Fruit fly (Drosophila melanogaster) whole organism, adult: ENCODE results near the gene tant.

Source experiments
- CG11617 ChIP-seq: fragments of 200-800 bp; sonication (Bioruptor generic); optimal IDR thresholded peaks from 2 replicates; lab custom pipeline; 2017; ENCODE audit warnings: mild to moderate bottlenecking, missing biosample characterization, missing genetic modification reagents, missing genetic modification characterization
- CG12768 ChIP-seq: fragments of 200-800 bp; sonication (Bioruptor generic); optimal IDR thresholded peaks from 2 replicates; lab custom pipeline; 2017; ENCODE audit warnings: missing biosample characterization, missing genetic modification characterization, mild to moderate bottlenecking, moderate library complexity, missing genetic modification reagents
- CG14711 ChIP-seq: fragments of 200-800 bp; sonication (Bioruptor generic); optimal IDR thresholded peaks from 2 replicates; lab custom pipeline; 2018; ENCODE audit warnings: missing biosample characterization, mild to moderate bottlenecking, missing genetic modification characterization, moderate library complexity
- CG1620 ChIP-seq: fragments of 200-800 bp; sonication (Bioruptor generic); optimal IDR thresholded peaks from 2 replicates; lab custom pipeline; 2016; ENCODE audit warnings: missing biosample characterization, missing genetic modification characterization
- CG33017 ChIP-seq: fragments of 200-800 bp; sonication (Bioruptor generic); optimal IDR thresholded peaks from 2 replicates; lab custom pipeline; 2018; ENCODE audit warnings: missing biosample characterization, mild to moderate bottlenecking, missing genetic modification characterization, moderate library complexity
- CG5204 ChIP-seq: fragments of 200-800 bp; sonication (Bioruptor generic); optimal IDR thresholded peaks from 2 replicates; lab custom pipeline; 2016; ENCODE audit warnings: missing biosample characterization, missing genetic modification characterization
- CG7045 ChIP-seq: fragments of 200-800 bp; sonication (Bioruptor generic); optimal IDR thresholded peaks from 2 replicates; lab custom pipeline; 2017; ENCODE audit warnings: missing biosample characterization, mild to moderate bottlenecking, missing genetic modification characterization
- CG7101 ChIP-seq: fragments of 200-800 bp; sonication (Bioruptor generic); optimal IDR thresholded peaks from 2 replicates; lab custom pipeline; 2018; ENCODE audit warnings: missing biosample characterization, mild to moderate bottlenecking, missing genetic modification characterization, moderate library complexity
- Clk ChIP-seq: fragments of 200-800 bp; sonication (Bioruptor generic); optimal IDR thresholded peaks from 2 replicates; lab custom pipeline; 2017; ENCODE audit warnings: missing biosample characterization, missing genetic modification characterization
- Crg-1 ChIP-seq: fragments of 200-800 bp; sonication (Bioruptor generic); optimal IDR thresholded peaks from 2 replicates; lab custom pipeline; 2016; ENCODE audit warnings: missing biosample characterization, missing genetic modification characterization
- Hr96 ChIP-seq: fragments of 200-800 bp; sonication (Bioruptor generic); optimal IDR thresholded peaks from 2 replicates; lab custom pipeline; 2016; ENCODE audit warnings: missing biosample characterization, missing genetic modification characterization
- Mnt ChIP-seq: fragments of 200-800 bp; sonication (Bioruptor generic); optimal IDR thresholded peaks from 2 replicates; lab custom pipeline; 2016; ENCODE audit warnings: missing biosample characterization, mild to moderate bottlenecking, missing genetic modification characterization
- bab1 ChIP-seq: fragments of 200-800 bp; sonication (Bioruptor generic); optimal IDR thresholded peaks from 3 replicates; lab custom pipeline; 2019; ENCODE audit warnings: missing biosample characterization, mild to moderate bottlenecking, missing genetic modification characterization, moderate library complexity
- kay ChIP-seq: fragments of 200-800 bp; sonication (Bioruptor generic); peaks from one replicate; lab custom pipeline; 2016; ENCODE audit warnings: missing biosample characterization, missing genetic modification characterization, borderline replicate concordance
- ovo ChIP-seq: fragments of 200-800 bp; sonication (Bioruptor generic); optimal IDR thresholded peaks from 2 replicates; lab custom pipeline; 2016; ENCODE audit warnings: missing biosample characterization, missing genetic modification characterization
- pad ChIP-seq: fragments of 200-800 bp; sonication (Bioruptor generic); optimal IDR thresholded peaks from 3 replicates; lab custom pipeline; 2017; ENCODE audit warnings: missing biosample characterization, missing genetic modification characterization, mild to moderate bottlenecking, moderate library complexity, missing genetic modification reagents
- tj ChIP-seq: fragments of 200-800 bp; sonication (Bioruptor generic); optimal IDR thresholded peaks from 3 replicates; lab custom pipeline; 2017; ENCODE audit warnings: missing biosample characterization, mild to moderate bottlenecking, missing genetic modification characterization, moderate library complexity
- toe ChIP-seq: fragments of 200-800 bp; sonication (Bioruptor generic); optimal IDR thresholded peaks from 2 replicates; lab custom pipeline; 2016; ENCODE audit warnings: missing biosample characterization, missing genetic modification characterization

Gene tant

dm6 chr3L:6097270-6097669 lies 42.3 kb downstream of the tant start, which contains the start of gene Ets65A:
TSS of gene Ets65A (plus strand) at chr3L:6097617.
- TF ChIP-seq Hr96 (GFP tag; lab: Kevin White, UChicago): no peak
- no peak for TF ChIP-seq toe (GFP tag; lab: Kevin White, UChicago)
- no peak for TF ChIP-seq tj (GFP tag; lab: Kevin White, UChicago)
- TF ChIP-seq CG11617 (GFP tag; lab: Kevin White, UChicago): no peak
- TF ChIP-seq Crg-1: no peak
- no peak for TF ChIP-seq CG5204 (GFP tag; lab: Kevin White, UChicago)
- no peak for TF ChIP-seq CG14711 (tag; lab: Kevin White, UChicago)
- no peak for TF ChIP-seq bab1 (GFP tag; lab: Kevin White, UChicago)
- no peak for TF ChIP-seq CG7045 (GFP tag; lab: Kevin White, UChicago)
- TF ChIP-seq CG33017 (tag; lab: Kevin White, UChicago): no peak
- TF ChIP-seq kay (GFP tag; lab: Kevin White, UChicago): no peak
- no peak for TF ChIP-seq Mnt (GFP tag; lab: Kevin White, UChicago)
- no peak for TF ChIP-seq ovo
- no peak for TF ChIP-seq pad

DNA sequence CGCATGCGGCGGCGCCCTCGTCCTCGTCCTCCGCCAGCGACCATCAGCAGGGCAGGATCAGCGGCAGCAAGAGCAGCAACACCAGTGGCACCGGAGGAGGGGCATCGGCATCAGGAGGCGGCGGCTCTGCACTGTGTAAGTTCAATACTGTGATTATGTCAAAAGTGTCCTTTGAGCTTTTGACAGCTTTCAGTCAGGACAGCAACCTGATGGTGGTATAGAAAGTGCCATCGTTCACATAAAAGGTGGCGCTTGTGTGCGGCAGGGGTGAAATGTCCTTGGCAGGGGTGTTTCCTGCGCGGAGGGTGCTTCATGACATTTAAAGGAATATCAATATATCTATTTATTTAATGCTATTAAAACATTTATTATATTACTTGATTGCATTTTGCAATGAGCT lies 48.7 kb downstream of the tant start:
- TF ChIP-seq CG11617 (GFP tag; lab: Kevin White, UChicago) (no peak), CG7045 (GFP tag; lab: Kevin White, UChicago) (no peak), Hr96 (GFP tag; lab: Kevin White, UChicago) (no peak), bab1 (GFP tag; lab: Kevin White, UChicago) (no peak), CG1620 (GFP tag; lab: Kevin White, UChicago) (no peak), CG14711 (tag; lab: Kevin White, UChicago) (no peak), CG12768 (GFP tag; lab: Kevin White, UChicago) (no peak), Crg-1 (no peak), pad (no peak), CG5204 (GFP tag; lab: Kevin White, UChicago) (no peak), tj (GFP tag; lab: Kevin White, UChicago) (no peak), Clk (GFP tag; lab: Kevin White, UChicago) (no peak), ovo (no peak), CG33017 (tag; lab: Kevin White, UChicago) (no peak)

DNA sequence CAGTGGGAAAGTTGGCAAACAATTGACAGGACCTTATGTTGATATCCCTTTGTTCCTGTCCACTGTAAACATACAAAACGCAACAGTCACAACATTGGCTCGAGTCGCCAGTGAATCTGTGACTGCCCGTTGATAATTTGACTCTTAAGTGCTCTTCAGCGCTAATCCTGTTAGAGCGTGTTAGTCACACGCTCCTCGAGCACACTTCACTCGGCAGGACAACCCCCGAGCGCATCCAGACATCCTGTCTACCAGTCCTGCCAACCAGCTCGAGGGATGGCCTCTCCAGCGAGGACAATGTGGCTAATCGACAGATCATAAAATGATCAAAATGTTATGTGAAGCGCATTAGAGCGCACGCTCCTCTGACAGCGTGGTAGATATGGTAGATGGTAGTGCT lies 49.6 kb downstream of the tant start:
- TF ChIP-seq kay (GFP tag; lab: Kevin White, UChicago) (no peak), tj (GFP tag; lab: Kevin White, UChicago) (no peak), ovo (no peak), CG33017 (tag; lab: Kevin White, UChicago) (no peak), CG7045 (GFP tag; lab: Kevin White, UChicago) (no peak), toe (GFP tag; lab: Kevin White, UChicago) (no peak), CG5204 (GFP tag; lab: Kevin White, UChicago) (no peak), pad (no peak), CG1620 (GFP tag; lab: Kevin White, UChicago) (no peak), CG11617 (GFP tag; lab: Kevin White, UChicago) (no peak), Hr96 (GFP tag; lab: Kevin White, UChicago) (no peak), CG7101 (tag; lab: Kevin White, UChicago) (no peak), bab1 (GFP tag; lab: Kevin White, UChicago) (no peak), Mnt (GFP tag; lab: Kevin White, UChicago) (no peak), CG14711 (tag; lab: Kevin White, UChicago) (no peak), Clk (GFP tag; lab: Kevin White, UChicago) (no peak)

DNA sequence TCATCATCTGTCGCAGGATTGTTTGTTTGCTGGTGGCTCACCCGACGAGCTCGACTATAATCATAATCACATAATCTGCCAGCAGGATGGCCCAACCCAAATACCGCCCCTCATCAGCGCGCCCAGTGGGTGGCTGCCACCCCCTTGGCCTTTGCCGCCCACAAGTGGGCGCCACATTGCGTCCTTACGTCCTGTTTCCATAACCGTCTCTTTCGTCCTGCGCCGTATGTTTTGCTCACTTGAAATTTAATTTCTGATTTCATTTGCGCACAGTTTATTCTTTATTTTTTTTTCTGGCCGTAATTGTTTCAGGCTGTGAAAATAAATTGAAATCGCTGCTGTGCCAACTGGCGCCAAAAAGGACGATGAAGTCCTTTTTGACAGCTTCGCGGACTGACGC lies 50.5 kb downstream of the tant start:
- no peak for TF ChIP-seq kay (GFP tag; lab: Kevin White, UChicago)
- no peak for TF ChIP-seq CG5204 (GFP tag; lab: Kevin White, UChicago)
